Worm (Caenorhabditis elegans) whole organism, L1 larva: ENCODE results near the gene pdhb-1.

ENCODE experiments used
- blmp-1 ChIP-seq: fragments of 150-350 bp; optimal IDR thresholded peaks from 2 replicates; lab custom pipeline; 2014; ENCODE audit warnings: missing biosample characterization, missing genetic modification characterization
- dpl-1 ChIP-seq, 3 experiments: fragments of 150-350 bp in 2 of 3; sonication (generic microtip) in 1 of 3; optimal IDR thresholded peaks; 2 replicates each; lab custom pipeline; 2014 to 2017; ENCODE audit warnings: missing biosample characterization in 3 of 3, missing genetic modification characterization in 3 of 3, missing genetic modification reagents in 3 of 3
- jun-1 ChIP-seq: fragments of 150-350 bp; optimal IDR thresholded peaks from 2 replicates; lab custom pipeline; 2014; ENCODE audit warnings: missing biosample characterization, missing genetic modification reagents, missing genetic modification characterization
- lin-15B ChIP-seq: fragments of 150-350 bp; sonication (generic microtip); optimal IDR thresholded peaks from 3 replicates; lab custom pipeline; 2014; ENCODE audit warnings: missing biosample characterization, missing genetic modification characterization
- lin-35 ChIP-seq, 2 experiments: fragments of 150-350 bp; optimal IDR thresholded peaks; 2 replicates each; lab custom pipeline; 2014; ENCODE audit warnings: missing biosample characterization in 2 of 2, missing genetic modification characterization in 2 of 2, missing genetic modification reagents in 2 of 2
- mdl-1 ChIP-seq, 2 experiments: fragments of 150-350 bp; optimal IDR thresholded peaks; 2 replicates each; lab custom pipeline; 2014 to 2017; ENCODE audit warnings: missing biosample characterization in 2 of 2, missing genetic modification characterization in 2 of 2, inconsistent platforms in 1 of 2
- mef-2 ChIP-seq: fragments of 150-350 bp; optimal IDR thresholded peaks from 2 replicates; lab custom pipeline; 2014; ENCODE audit warnings: missing biosample characterization, missing genetic modification characterization
- nhr-28 ChIP-seq: fragments of 150-350 bp; optimal IDR thresholded peaks from 2 replicates; lab custom pipeline; 2014; ENCODE audit warnings: missing biosample characterization, missing genetic modification characterization
- nhr-84 ChIP-seq: sonication (generic microtip); optimal IDR thresholded peaks from 2 replicates; lab custom pipeline; 2017; ENCODE audit warnings: missing biosample characterization, missing genetic modification characterization
- pqm-1 ChIP-seq: sonication (generic microtip); optimal IDR thresholded peaks from 3 replicates; lab custom pipeline; 2017; ENCODE audit warnings: missing biosample characterization, missing genetic modification characterization
- swsn-7 ChIP-seq: sonication (generic microtip); optimal IDR thresholded peaks from 2 replicates; lab custom pipeline; 2016; ENCODE audit warnings: missing genetic modification characterization, missing compliant biosample characterization
- zag-1 ChIP-seq: fragments of 150-350 bp; optimal IDR thresholded peaks from 2 replicates; lab custom pipeline; 2014; ENCODE audit warnings: missing biosample characterization, missing genetic modification characterization
- ztf-11 ChIP-seq, 2 experiments: sonication (generic microtip); optimal IDR thresholded peaks; 2 replicates each; lab custom pipeline; 2016 to 2017; ENCODE audit warnings: missing genetic modification characterization in 2 of 2, missing biosample characterization in 1 of 2, missing compliant biosample characterization in 1 of 2

DNA sequence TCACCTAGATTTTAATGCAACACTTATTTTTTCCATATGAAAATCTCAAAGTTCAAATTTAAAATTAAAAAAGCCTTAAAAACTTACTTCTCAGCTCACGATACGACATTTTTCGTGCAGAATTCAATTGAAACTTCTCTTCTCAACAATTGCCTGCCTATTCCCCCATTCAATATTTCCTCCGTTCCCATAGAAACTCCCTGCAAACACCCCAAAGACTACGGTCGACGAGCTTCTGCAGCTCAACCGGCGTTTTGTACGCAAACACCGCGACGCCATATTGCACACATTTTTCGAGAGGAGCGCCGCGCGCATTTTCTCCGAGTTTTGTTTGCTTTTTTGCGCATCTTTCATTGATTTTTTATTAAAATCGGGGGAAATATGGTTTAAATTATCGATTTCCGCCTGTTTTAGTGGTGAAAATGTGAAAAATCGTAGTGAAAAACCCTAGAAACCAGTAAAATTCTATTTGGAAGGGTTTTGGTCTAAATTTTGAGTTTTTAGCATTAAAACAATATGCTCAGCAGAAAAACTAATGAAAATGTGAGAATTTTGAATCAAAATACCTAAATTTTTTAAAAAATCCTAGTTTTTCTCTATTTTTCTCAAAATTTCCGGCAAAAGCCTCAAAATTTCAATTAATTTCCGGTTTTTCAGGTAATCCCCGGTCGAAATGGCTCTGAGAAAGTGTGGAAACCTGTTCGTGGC is at the start of gene pdhb-1, which contains the start of gene dyf-3:
- peak in 1 of 2 experiments; percentile 37 for TF ChIP-seq mdl-1 (tag; optimal IDR thresholded peaks at IDR 0.05; lab: Kevin White, UChicago)
- no peak for TF ChIP-seq swsn-7
- TF ChIP-seq dpl-1 (GFP tag; optimal IDR thresholded peaks at IDR 0.05; lab: Kevin White, UChicago), result peak; percentile 37 to 56 (median 48)
- no peak for TF ChIP-seq nhr-84
- TF ChIP-seq zag-1 (tag; lab: Kevin White, UChicago), result no peak
- no peak for TF ChIP-seq pqm-1
- no peak for TF ChIP-seq nhr-28
- TF ChIP-seq jun-1 (tag; lab: Kevin White, UChicago), result no peak
- no peak for TF ChIP-seq lin-15B (tag; lab: Kevin White, UChicago)
- peak; percentile 26 to 59 for TF ChIP-seq lin-35 (GFP tag; optimal IDR thresholded peaks at IDR 0.05; lab: Kevin White, UChicago)
- TF ChIP-seq ztf-11 (tag; optimal IDR thresholded peaks at IDR 0.05; lab: Kevin White, UChicago), result no peak
- TF ChIP-seq mef-2 (tag; lab: Kevin White, UChicago), result no peak
- no peak for TF ChIP-seq blmp-1 (tag; lab: Kevin White, UChicago)
